Worm (Caenorhabditis elegans): ENCODE data around the gene clec-126.

DNA sequence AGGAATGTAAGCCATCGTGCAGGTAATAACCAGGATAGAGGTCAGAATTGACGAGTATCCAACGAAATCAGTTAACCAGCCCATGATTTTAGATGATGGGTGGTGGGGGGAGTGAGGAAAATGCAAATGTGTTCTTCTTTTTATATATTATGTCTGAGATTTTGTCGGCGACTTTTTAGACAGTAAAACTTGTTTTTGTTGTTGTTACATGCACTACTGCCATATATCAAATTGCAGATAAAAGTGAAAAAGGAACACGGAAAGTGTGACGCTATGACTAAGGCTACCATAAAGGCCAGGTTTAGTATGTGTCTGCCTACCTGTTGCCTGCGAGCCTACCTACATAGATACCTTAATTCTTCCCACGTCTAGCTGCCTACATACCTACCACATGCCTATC is 4.8 kb downstream of the clec-126 start, which contains the start of gene col-72:
- TF ChIP-seq unc-3 (GFP tag; conservative IDR thresholded peaks at IDR 0.05), result no peak
- no peak for TF ChIP-seq unc-3 (tag; optimal IDR thresholded peaks at IDR 0.05)
- TF ChIP-seq ceh-34 (tag; optimal IDR thresholded peaks at IDR 0.05), result no peak
- TF ChIP-seq lin-11 (tag; optimal IDR thresholded peaks at IDR 0.05), result no peak
